Worm (Caenorhabditis elegans) whole organism, dauer: ENCODE results near the gene C55A6.7.

Experiments used
- unc-62 ChIP-seq: sonication (generic microtip); optimal IDR thresholded peaks from 2 replicates; lab custom pipeline; 2017; ENCODE audit warnings: missing biosample characterization, missing genetic modification reagents, missing genetic modification characterization

C55A6.7 gene

ce11 chrV:11520215-11520614 is at the start of gene C55A6.7, which contains the start of gene C55A6.11:
TSS of gene C55A6.7 (minus strand) at chrV:11520530.
TSS of gene C55A6.11 (plus strand) at chrV:11520515.
- TF ChIP-seq unc-62 (GFP tag; lab: Kevin White, UChicago), result no peak

DNA sequence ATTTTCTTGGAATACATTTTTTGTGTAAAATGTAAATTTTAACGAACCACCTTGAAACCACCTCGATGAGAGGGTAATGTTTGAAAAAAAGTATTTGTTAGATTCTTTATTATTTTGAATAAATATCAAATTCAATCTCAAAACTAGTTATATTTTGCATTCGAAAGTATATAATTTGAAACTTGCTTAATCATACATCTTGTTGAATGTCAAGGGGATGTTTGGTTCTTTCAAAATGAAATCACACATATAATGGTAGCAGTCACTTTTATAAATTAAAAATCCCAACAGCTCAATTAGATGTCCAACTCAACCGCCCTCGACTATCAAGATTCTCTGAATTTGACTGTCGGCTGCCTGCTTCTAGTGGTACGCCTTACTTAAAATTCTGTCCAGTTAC is 44.2 kb upstream of the C55A6.7 start, which contains the start of gene srx-87:
srx-87 (plus strand) TSS at position 301 of the 400 bp plus-strand sequence.
- no peak for TF ChIP-seq unc-62 (GFP tag; lab: Kevin White, UChicago)

ce11 chrV:11562643-11563042 is 42.3 kb upstream of the C55A6.7 start, which contains the start of gene srx-86:
TSS of gene srx-86 (plus strand) at chrV:11562943.
- TF ChIP-seq unc-62 (GFP tag; lab: Kevin White, UChicago), result no peak

- TF ChIP-seq unc-62 (GFP tag; lab: Kevin White, UChicago), result no peak
Measured at ce11 chrV:11554260-11554659, 33.9 kb upstream of the C55A6.7 start, which contains the start of gene duo-1. TSS of gene duo-1 (plus strand) at chrV:11554630.

DNA sequence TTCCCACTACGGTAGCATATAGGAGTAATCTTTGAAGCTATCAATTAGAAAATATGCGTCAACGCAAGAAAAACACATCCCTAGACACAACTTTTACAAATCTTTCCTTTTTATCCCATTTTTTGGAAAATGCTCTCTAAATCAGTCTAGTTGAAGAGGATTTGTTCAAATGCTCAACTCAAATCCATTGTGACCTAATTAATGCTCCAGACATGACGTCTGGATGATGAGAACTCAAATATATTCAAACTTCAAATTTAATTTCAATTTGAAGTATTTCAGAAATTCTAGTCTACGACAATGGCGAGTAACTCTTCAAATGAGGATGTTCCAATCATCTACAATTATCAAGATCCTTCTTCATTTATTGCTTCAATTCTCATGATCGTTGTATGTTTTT is 32.0 kb upstream of the C55A6.7 start, which contains the start of gene srx-85:
srx-85 (plus strand) TSS at position 301 of the 400 bp plus-strand sequence.
- TF ChIP-seq unc-62 (GFP tag; lab: Kevin White, UChicago), result no peak

DNA sequence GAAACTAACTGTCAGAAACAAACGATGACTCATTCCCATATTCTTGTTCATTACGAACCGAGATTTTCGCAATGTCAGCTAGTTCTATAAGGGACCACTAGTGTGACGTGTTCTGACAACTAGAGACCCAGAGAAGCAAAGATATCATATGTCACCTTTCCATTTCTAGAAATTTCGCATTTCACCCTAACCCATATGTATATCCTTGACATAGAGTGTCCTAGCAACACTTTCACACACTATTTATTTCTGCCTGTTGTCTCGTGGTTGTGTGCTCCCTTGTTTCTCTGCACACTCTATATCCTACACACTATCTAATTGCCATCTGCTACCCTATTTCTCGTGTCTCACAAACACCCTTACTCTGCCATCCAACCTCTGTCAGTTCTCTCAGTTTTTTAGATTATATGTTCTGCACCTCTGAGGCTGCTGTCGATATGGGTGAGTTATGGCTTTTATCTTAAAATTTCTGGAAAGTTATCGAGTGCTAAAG is 28.6 kb upstream of the C55A6.7 start, which contains the start of the genes F38B7.17 and F38B7.3:
F38B7.17 (minus strand) TSS at position 51 of the 493 bp plus-strand sequence.
F38B7.3 (plus strand) TSS at position 194 of the 493 bp plus-strand sequence.
- TF ChIP-seq unc-62 (GFP tag; lab: Kevin White, UChicago), result no peak

DNA sequence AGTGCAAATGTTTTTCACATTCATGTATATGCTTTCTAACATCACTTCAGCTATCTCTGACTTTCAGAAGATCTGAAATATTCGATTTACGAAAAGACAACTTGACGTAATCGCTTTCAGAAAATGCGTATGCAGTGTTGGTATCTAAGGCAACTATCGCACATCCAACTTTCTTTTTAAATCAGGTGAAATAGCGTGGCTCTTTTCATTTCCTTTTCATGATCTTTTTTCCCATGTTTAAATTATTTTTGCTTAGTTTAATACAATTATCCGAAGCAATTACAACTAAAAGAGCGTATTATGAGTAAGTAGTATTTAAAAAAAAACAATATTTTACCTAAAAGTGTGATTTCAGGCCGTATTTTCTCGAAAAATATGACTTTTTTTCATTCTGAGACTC is 26.5 kb upstream of the C55A6.7 start, which contains the start of gene F38B7.11:
F38B7.11 (plus strand) TSS at position 301 of the 400 bp plus-strand sequence.
- TF ChIP-seq unc-62 (GFP tag; lab: Kevin White, UChicago), result no peak

DNA sequence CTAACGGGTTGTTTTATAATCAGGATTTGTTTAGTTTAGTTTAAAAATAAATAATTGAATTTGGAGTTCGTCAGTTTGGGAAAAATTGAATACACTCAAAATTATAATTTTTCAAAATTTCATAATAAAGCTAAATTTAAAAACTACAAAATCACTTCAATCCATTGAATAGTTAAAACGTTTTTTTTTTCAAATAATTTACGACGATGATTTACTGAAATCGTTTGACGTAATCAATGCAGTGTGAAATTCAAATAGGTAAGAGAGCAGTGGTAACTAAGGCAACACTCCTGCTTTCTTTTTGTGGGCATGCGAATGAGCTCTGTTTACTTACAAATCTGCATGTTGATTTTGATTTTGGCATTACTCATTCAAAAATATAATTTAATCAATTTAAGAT is 24.9 kb upstream of the C55A6.7 start, which contains the start of gene F38B7.10:
F38B7.10 (plus strand) TSS at position 301 of the 400 bp plus-strand sequence.
- no peak for TF ChIP-seq unc-62 (GFP tag; lab: Kevin White, UChicago)

ce11 chrV:11543564-11543963 is 23.2 kb upstream of the C55A6.7 start, which contains the start of gene F38B7.2:
TSS of gene F38B7.2 (plus strand) at chrV:11543963.
- TF ChIP-seq unc-62 (GFP tag; lab: Kevin White, UChicago), result no peak

DNA sequence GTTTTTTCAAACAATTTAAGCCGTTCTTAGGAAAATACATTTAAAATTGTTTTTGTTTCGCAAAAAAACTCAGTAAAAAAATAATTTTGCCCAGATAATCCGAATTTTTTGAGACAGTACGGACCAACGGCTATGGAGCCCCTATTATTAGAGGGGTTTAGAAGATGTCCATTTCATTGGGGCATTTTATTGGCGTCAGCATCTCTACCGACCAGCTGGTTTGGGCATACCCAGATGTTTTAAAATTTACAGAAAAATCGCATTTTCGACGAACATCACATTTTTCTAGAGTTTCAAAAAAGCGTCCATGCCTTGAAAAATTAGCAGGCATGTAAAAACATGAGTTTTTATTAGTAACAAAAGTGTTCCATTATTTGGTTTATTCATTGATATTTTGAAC is 21.0 kb upstream of the C55A6.7 start:
- TF ChIP-seq unc-62 (GFP tag; lab: Kevin White, UChicago), result no peak

- TF ChIP-seq unc-62 (GFP tag; lab: Kevin White, UChicago), result no peak
Measured at ce11 chrV:11539502-11539901, 19.2 kb upstream of the C55A6.7 start.

- TF ChIP-seq unc-62 (GFP tag; lab: Kevin White, UChicago), result no peak
Measured at ce11 chrV:11536667-11537066, 16.3 kb upstream of the C55A6.7 start.

DNA sequence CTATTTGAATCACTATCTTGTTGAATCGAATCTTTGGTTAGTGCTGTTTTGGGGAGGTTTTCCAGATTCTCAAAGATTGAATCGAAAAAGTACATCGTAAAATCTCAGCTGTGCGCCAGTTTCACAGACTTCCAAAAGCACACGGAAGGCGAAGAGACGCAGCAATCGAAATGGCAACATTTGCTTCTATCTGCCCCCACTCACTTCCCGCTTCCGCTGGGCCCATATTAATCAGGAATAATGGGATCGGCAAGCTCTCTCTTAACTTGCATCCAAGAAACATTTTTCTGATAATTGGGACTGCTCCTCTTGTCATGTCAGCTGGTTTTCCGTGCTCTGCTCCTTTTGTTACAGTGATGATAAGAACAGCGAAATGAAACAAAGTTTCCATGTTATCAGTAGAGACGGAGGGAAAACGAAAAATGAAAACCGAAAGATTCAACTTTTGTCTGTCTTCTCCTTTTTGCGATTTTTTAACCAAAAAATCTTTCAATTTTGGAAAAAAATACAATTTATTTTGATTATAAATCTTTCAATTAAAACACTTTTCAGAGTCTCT is 15.3 kb upstream of the C55A6.7 start:
- no peak for TF ChIP-seq unc-62 (GFP tag; lab: Kevin White, UChicago)

- TF ChIP-seq unc-62 (GFP tag; lab: Kevin White, UChicago), result no peak
Measured at ce11 chrV:11534495-11535189, 14.3 kb upstream of the C55A6.7 start.

DNA sequence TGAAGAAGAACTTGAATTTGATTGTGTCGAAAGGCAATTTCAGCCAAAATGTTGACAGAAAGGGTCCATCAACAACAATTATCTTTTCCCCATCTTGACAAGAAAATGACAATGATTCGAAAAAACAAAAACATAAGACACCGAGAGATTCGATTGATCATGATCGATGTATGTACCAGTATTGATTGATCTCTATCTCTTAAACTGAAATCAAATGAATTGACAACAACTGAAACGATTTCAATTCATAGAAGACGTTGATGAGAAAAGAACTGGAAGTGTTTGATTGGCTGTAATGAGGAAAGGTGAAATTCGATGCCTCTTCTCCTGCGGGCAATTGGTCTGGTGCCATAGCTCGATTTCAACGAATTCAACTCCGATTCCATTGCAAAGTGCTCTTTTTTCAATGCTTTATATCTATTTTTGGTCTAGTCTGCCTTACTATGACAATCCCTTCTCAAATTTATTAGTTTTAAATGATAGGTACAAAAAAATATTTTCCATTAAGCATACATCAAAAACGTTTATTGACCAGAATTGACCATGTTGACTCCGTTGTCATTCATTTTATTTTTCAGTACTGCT is 13.1 kb upstream of the C55A6.7 start:
- no peak for TF ChIP-seq unc-62 (GFP tag; lab: Kevin White, UChicago)

ce11 chrV:11532964-11533363 is 12.6 kb upstream of the C55A6.7 start:
- TF ChIP-seq unc-62 (GFP tag; lab: Kevin White, UChicago), result no peak
